Worm (Caenorhabditis elegans): ENCODE measurements around the gene F59E12.15.
A peak's percentile ranks its signal among the peaks of the same experiment; 100 is the strongest.

The F59E12.15 gene

ce11 chrII:5578714-5579113, 49.5 kb downstream of the F59E12.15 start:
- no peak for TF ChIP-seq nhr-21 (tag; optimal IDR thresholded peaks at IDR 0.05)
- no peak for TF ChIP-seq nhr-237 (tag; optimal IDR thresholded peaks at IDR 0.05)
- TF ChIP-seq lin-13 (GFP tag; optimal IDR thresholded peaks at IDR 0.05), result no peak
- no peak for TF ChIP-seq snpc-4 (tag; optimal IDR thresholded peaks at IDR 0.05)
- TF ChIP-seq elt-1 (tag; optimal IDR thresholded peaks at IDR 0.05), result no peak
- no peak for TF ChIP-seq C34F6.9 (tag; optimal IDR thresholded peaks at IDR 0.05)
- TF ChIP-seq ztf-4 (tag; optimal IDR thresholded peaks at IDR 0.05), result no peak
- no peak for TF ChIP-seq dmd-4 (tag; optimal IDR thresholded peaks at IDR 0.05)
- no peak for TF ChIP-seq lsy-2 (tag; optimal IDR thresholded peaks at IDR 0.05)
- no peak for TF ChIP-seq nhr-129 (tag; optimal IDR thresholded peaks at IDR 0.05)
- TF ChIP-seq alr-1 (tag; optimal IDR thresholded peaks at IDR 0.05), result no peak
- no peak for TF ChIP-seq fos-1 (tag; optimal IDR thresholded peaks at IDR 0.05)
- no peak for TF ChIP-seq nhr-10 (tag; optimal IDR thresholded peaks at IDR 0.05)
- no peak for TF ChIP-seq R02D3.7 (tag; optimal IDR thresholded peaks at IDR 0.05)
- TF ChIP-seq ama-1 (optimal IDR thresholded peaks at IDR 0.05), result no peak
- no peak for TF ChIP-seq nhr-6 (tag; optimal IDR thresholded peaks at IDR 0.05)
- no peak for TF ChIP-seq crh-2 (tag; optimal IDR thresholded peaks at IDR 0.05)

ce11 chrII:5578035-5578434, 50.1 kb downstream of the F59E12.15 start, which contains the start of gene T25E4.1:
TSS of gene T25E4.1 (plus strand) at chrII:5578335.
- no peak for TF ChIP-seq nhr-6 (tag; optimal IDR thresholded peaks at IDR 0.05)
- TF ChIP-seq sma-9 (GFP tag; optimal IDR thresholded peaks at IDR 0.05), result no peak
- no peak for TF ChIP-seq sma-9 (tag; optimal IDR thresholded peaks at IDR 0.05)
- TF ChIP-seq ceh-82 (tag; optimal IDR thresholded peaks at IDR 0.05), result no peak
- no peak for TF ChIP-seq unc-39 (tag; optimal IDR thresholded peaks at IDR 0.05)
- TF ChIP-seq snpc-4 (tag; optimal IDR thresholded peaks at IDR 0.05), result no peak
- no peak for TF ChIP-seq dmd-4 (tag; optimal IDR thresholded peaks at IDR 0.05)
- no peak for TF ChIP-seq ZK546.5 (tag; optimal IDR thresholded peaks at IDR 0.05)
- no peak for TF ChIP-seq nhr-237 (tag; optimal IDR thresholded peaks at IDR 0.05)
- TF ChIP-seq lsy-2 (tag; optimal IDR thresholded peaks at IDR 0.05), result no peak
- TF ChIP-seq ztf-4 (tag; optimal IDR thresholded peaks at IDR 0.05), result no peak

- TF ChIP-seq C34F6.9 (tag; optimal IDR thresholded peaks at IDR 0.05), result peak; percentile 46
- peak; percentile 34 for TF ChIP-seq lin-11 (tag; optimal IDR thresholded peaks at IDR 0.05)
- no peak for TF ChIP-seq F13H6.1 (tag; optimal IDR thresholded peaks at IDR 0.05)
- TF ChIP-seq unc-55 (GFP tag; optimal IDR thresholded peaks at IDR 0.05), result peak; percentile 65
- TF ChIP-seq crh-2 (tag; optimal IDR thresholded peaks at IDR 0.05), result peak; percentile 43
- TF ChIP-seq gmeb-1 (tag; optimal IDR thresholded peaks at IDR 0.05), result peak; percentile 28
- peak; percentile 33 for TF ChIP-seq snpc-4 (tag; optimal IDR thresholded peaks at IDR 0.05)
- peak; percentile 49 for TF ChIP-seq fos-1 (tag; optimal IDR thresholded peaks at IDR 0.05)
- no peak for TF ChIP-seq nhr-23 (tag; optimal IDR thresholded peaks at IDR 0.05)
- TF ChIP-seq elt-1 (tag; optimal IDR thresholded peaks at IDR 0.05), result no peak
- peak; percentile 42 for TF ChIP-seq sma-9 (GFP tag; optimal IDR thresholded peaks at IDR 0.05)
- TF ChIP-seq sma-9 (tag; optimal IDR thresholded peaks at IDR 0.05), result no peak
- TF ChIP-seq alr-1 (tag; optimal IDR thresholded peaks at IDR 0.05), result no peak
- TF ChIP-seq nhr-129 (tag; optimal IDR thresholded peaks at IDR 0.05), result peak; percentile 71
Measured at ce11 chrII:5577060-5577459, 51.1 kb downstream of the F59E12.15 start.

All from whole organism, L2 larva.